Worm (Caenorhabditis elegans): ENCODE data around the gene glod-4.

- TF ChIP-seq flt-1 (GFP tag; IDR thresholded peaks at IDR 0.05) (no peak), ztf-29 (GFP tag; IDR thresholded peaks at IDR 0.05) (no peak), ref-1 (GFP tag; conservative IDR thresholded peaks at IDR 0.05) (no peak), T22C8.4 (GFP tag; IDR thresholded peaks at IDR 0.05) (no peak), klf-2 (GFP tag; conservative IDR thresholded peaks at IDR 0.05) (no peak), med-1 (GFP tag; optimal IDR thresholded peaks at IDR 0.05; ENCODE audit: insufficient read depth) (no peak), cog-1 (tag; optimal IDR thresholded peaks at IDR 0.05) (no peak), tab-1 (GFP tag; IDR thresholded peaks at IDR 0.05) (no peak)
Observed at ce11 chrIII:4157298-4157697, 3.9 kb downstream of the glod-4 start, which contains the start of gene C16C10.9.
